Fruit fly (Drosophila melanogaster): ENCODE data around the gene vn.
A peak's percentile ranks its signal among the peaks of the same experiment; 100 is the strongest.

The vn gene

DNA sequence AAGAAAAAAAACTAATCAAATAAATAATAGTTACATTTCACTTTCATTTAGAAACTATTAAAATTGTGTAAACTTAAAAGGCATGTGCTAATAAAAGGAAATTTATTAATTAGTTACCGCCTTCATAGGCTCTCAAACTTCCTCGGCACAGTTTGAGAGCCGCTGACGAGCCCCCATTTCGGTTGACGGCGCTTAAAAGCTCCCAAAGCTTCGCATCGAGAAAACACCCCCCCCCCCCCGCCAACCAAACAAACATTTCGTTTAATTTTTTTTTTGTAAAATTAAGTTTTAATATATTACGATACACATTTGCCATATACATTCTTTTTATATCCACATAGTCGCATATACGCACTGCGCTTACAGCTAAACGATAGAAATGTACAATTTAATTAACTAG, 48.2 kb downstream of the vn start:
- TF ChIP-seq CG8765 (GFP tag; IDR thresholded peaks at IDR 0.05), result no peak
- no peak for TF ChIP-seq pan (optimal IDR thresholded peaks at IDR 0.05)
- TF ChIP-seq pan (GFP tag; optimal IDR thresholded peaks at IDR 0.05 in 1 of 2, IDR thresholded peaks at IDR 0.05 in 1 of 2), result no peak
- TF ChIP-seq CG3065 (GFP tag; optimal IDR thresholded peaks at IDR 0.05), result no peak
- TF ChIP-seq CG6654 (GFP tag; optimal IDR thresholded peaks at IDR 0.05), result peak; percentile 98
- TF ChIP-seq cato (GFP tag; optimal IDR thresholded peaks at IDR 0.05; ENCODE audit: borderline replicate concordance), result no peak
- no peak for TF ChIP-seq CG2875 (GFP tag; optimal IDR thresholded peaks at IDR 0.05)
- TF ChIP-seq schlank (tag; optimal IDR thresholded peaks at IDR 0.05), result no peak
- TF ChIP-seq sim (GFP tag; IDR thresholded peaks at IDR 0.05), result no peak
- TF ChIP-seq chinmo (GFP tag; IDR thresholded peaks at IDR 0.05; ENCODE audit: partially characterized antibody), result peak; percentile 68; the same call in 1 of the 4 replicates
- no peak for TF ChIP-seq CG7963 (GFP tag; IDR thresholded peaks at IDR 0.05; ENCODE audit: partially characterized antibody)
- no peak for TF ChIP-seq Ets65A (GFP tag)
- no peak for TF ChIP-seq CG10267 (tag; optimal IDR thresholded peaks at IDR 0.05)
- no peak for TF ChIP-seq zfh2 (GFP tag; optimal IDR thresholded peaks at IDR 0.05)
- no peak for TF ChIP-seq CG6175 (GFP tag; IDR thresholded peaks at IDR 0.05)
- no peak for TF ChIP-seq CG34376 (GFP tag; optimal IDR thresholded peaks at IDR 0.05)
- TF ChIP-seq Xbp1 (GFP tag; optimal IDR thresholded peaks at IDR 0.05), result no peak
- TF ChIP-seq Neu2 (GFP tag; optimal IDR thresholded peaks at IDR 0.05; ENCODE audit: borderline replicate concordance), result no peak
- TF ChIP-seq CG12155 (GFP tag; optimal IDR thresholded peaks at IDR 0.05), result no peak
- no peak for TF ChIP-seq run (tag; optimal IDR thresholded peaks at IDR 0.05)
- no peak for TF ChIP-seq CG2116 (GFP tag; optimal IDR thresholded peaks at IDR 0.05)
- no peak for TF ChIP-seq CG33213 (GFP tag; optimal IDR thresholded peaks at IDR 0.05)
- no peak for TF ChIP-seq unpg (GFP tag; optimal IDR thresholded peaks at IDR 0.05)
- TF ChIP-seq z (GFP tag; IDR thresholded peaks at IDR 0.05), result no peak
- TF ChIP-seq CG6791 (GFP tag; IDR thresholded peaks at IDR 0.05; ENCODE audit: partially characterized antibody), result 0 out of 3 replicates have a peak, but pooled peaks have one; percentile 25
- 0 out of 3 replicates have a peak, but pooled peaks have one; percentile 21 for TF ChIP-seq knrl (GFP tag; IDR thresholded peaks at IDR 0.05; ENCODE audit: partially characterized antibody)
- no peak for TF ChIP-seq CG10979 (tag; optimal IDR thresholded peaks at IDR 0.05)
- peak; percentile 23; the same call in 1 of the 2 replicates for TF ChIP-seq CG32532 (GFP tag; IDR thresholded peaks at IDR 0.05)
- no peak for TF ChIP-seq ind (GFP tag; optimal IDR thresholded peaks at IDR 0.05)
- TF ChIP-seq gcm (GFP tag; optimal IDR thresholded peaks at IDR 0.05), result peak; percentile 34
- TF ChIP-seq Kr (GFP tag; optimal IDR thresholded peaks at IDR 0.05), result no peak
- no peak for TF ChIP-seq grn (GFP tag; optimal IDR thresholded peaks at IDR 0.05)
- no peak for TF ChIP-seq nerfin-1 (tag; optimal IDR thresholded peaks at IDR 0.05)
- TF ChIP-seq CG10209 (GFP tag; optimal IDR thresholded peaks at IDR 0.05), result no peak
- TF ChIP-seq dysf (GFP tag; IDR thresholded peaks at IDR 0.05), result no peak
- TF ChIP-seq CG11456 (GFP tag; IDR thresholded peaks at IDR 0.05), result no peak
- no peak for TF ChIP-seq NfI (GFP tag; optimal IDR thresholded peaks at IDR 0.05)
- TF ChIP-seq CG4820 (GFP tag; optimal IDR thresholded peaks at IDR 0.05), result no peak
- no peak for TF ChIP-seq grau (tag; optimal IDR thresholded peaks at IDR 0.05)
- 0 out of 2 replicates have a peak, but pooled peaks have one; percentile 6 for TF ChIP-seq E2f2 (GFP tag; IDR thresholded peaks at IDR 0.05)
- peak; percentile 25; the same call in 1 of the 2 replicates for TF ChIP-seq amos (GFP tag; IDR thresholded peaks at IDR 0.05; ENCODE audit: partially characterized antibody)
- no peak for TF ChIP-seq CG5245 (GFP tag; optimal IDR thresholded peaks at IDR 0.05)
- no peak for TF ChIP-seq dpn (GFP tag; optimal IDR thresholded peaks at IDR 0.05)
- no peak for TF ChIP-seq sob (GFP tag; IDR thresholded peaks at IDR 0.05)
- peak; percentile 29; the same call in 1 of the 2 replicates for TF ChIP-seq tna (GFP tag; IDR thresholded peaks at IDR 0.05; ENCODE audit: partially characterized antibody)
- no peak for TF ChIP-seq CG3163 (GFP tag; optimal IDR thresholded peaks at IDR 0.05)
- TF ChIP-seq CG17385 (GFP tag; optimal IDR thresholded peaks at IDR 0.05), result no peak
- TF ChIP-seq cwo (GFP tag; optimal IDR thresholded peaks at IDR 0.05), result no peak
- TF ChIP-seq ftz-f1 (GFP tag; optimal IDR thresholded peaks at IDR 0.05), result no peak
- TF ChIP-seq sens (GFP tag), result peak; percentile 20
- no peak for TF ChIP-seq Meics (GFP tag; optimal IDR thresholded peaks at IDR 0.05)

Data from whole organism, embryonic.